Worm (Caenorhabditis elegans): ENCODE data around the gene gvd-1.

gvd-1 gene

ce11 chrII:410832-411231 is 46.9 kb downstream of the gvd-1 start, which contains the start of the genes dnsn-1 and C24H12.4 (continued):
- peak; percentile 43 for TF ChIP-seq ztf-26 (tag; optimal IDR thresholded peaks at IDR 0.05)
- no peak for TF ChIP-seq ztf-22 (GFP tag; optimal IDR thresholded peaks at IDR 0.05)
- no peak for TF ChIP-seq F52B5.7 (tag; optimal IDR thresholded peaks at IDR 0.05)
- TF ChIP-seq madf-3 (GFP tag; IDR thresholded peaks at IDR 0.05): no peak
- TF ChIP-seq snpc-3.4 (tag; optimal IDR thresholded peaks at IDR 0.05): peak; percentile 77
- TF ChIP-seq ztf-3 (GFP tag; optimal IDR thresholded peaks at IDR 0.05): no peak
- peak; percentile 31 for TF ChIP-seq athp-1 (tag; optimal IDR thresholded peaks at IDR 0.05)
- TF ChIP-seq T07F8.4 (tag; optimal IDR thresholded peaks at IDR 0.05): no peak
- TF ChIP-seq aptf-2 (GFP tag; conservative IDR thresholded peaks at IDR 0.05): no peak
- TF ChIP-seq F49E8.2 (tag; optimal IDR thresholded peaks at IDR 0.05; ENCODE audit: insufficient read depth): peak; percentile 24

All from whole organism, young adult.